Fruit fly (Drosophila melanogaster): Measurements from ENCODE around the gene inaF-A.

Gene inaF-A

dm6 chrX:11709799-11710720 lies 23.6 kb downstream of the inaF-A start, which contains the start of gene FucT6 (continued):
- TF ChIP-seq CG10959 (GFP tag; IDR thresholded peaks at IDR 0.05) = no peak
- no peak for TF ChIP-seq al (GFP tag; IDR thresholded peaks at IDR 0.05)
- TF ChIP-seq Ets65A (GFP tag) = no peak
- no peak for TF ChIP-seq CG12104 (GFP tag; optimal IDR thresholded peaks at IDR 0.05)
- peak; percentile 90 for TF ChIP-seq CG6791 (GFP tag; IDR thresholded peaks at IDR 0.05; ENCODE audit: partially characterized antibody)
- TF ChIP-seq yki (optimal IDR thresholded peaks at IDR 0.05) = no peak
- TF ChIP-seq Poxn (GFP tag; IDR thresholded peaks at IDR 0.05) = no peak
- TF ChIP-seq psq (GFP tag; optimal IDR thresholded peaks at IDR 0.05) = no peak
- no peak for TF ChIP-seq CG12299 (tag; optimal IDR thresholded peaks at IDR 0.05)
- peak; percentile 20 for TF ChIP-seq CG30020 (tag; optimal IDR thresholded peaks at IDR 0.05)
- TF ChIP-seq Hr39 (optimal IDR thresholded peaks at IDR 0.05) = no peak
- TF ChIP-seq kni (GFP tag; optimal IDR thresholded peaks at IDR 0.05) = no peak
- no peak for TF ChIP-seq CG2120 (GFP tag; optimal IDR thresholded peaks at IDR 0.05)
- no peak for TF ChIP-seq luna (GFP tag; optimal IDR thresholded peaks at IDR 0.05)
- no peak for TF ChIP-seq CG10321 (GFP tag; IDR thresholded peaks at IDR 0.05)
- no peak for TF ChIP-seq dmrt99B (tag; optimal IDR thresholded peaks at IDR 0.05)
- TF ChIP-seq shn (GFP tag; optimal IDR thresholded peaks at IDR 0.05) = no peak
- peak; percentile 81 for TF ChIP-seq CG42726 (GFP tag; IDR thresholded peaks at IDR 0.05; ENCODE audit: partially characterized antibody)
- TF ChIP-seq CG6254 (GFP tag; optimal IDR thresholded peaks at IDR 0.05) = no peak
- no peak for TF ChIP-seq dmrt11E (tag; optimal IDR thresholded peaks at IDR 0.05)
- 0 out of 2 replicates have a peak, but pooled peaks have one; percentile 32 for TF ChIP-seq CG17328 (GFP tag; IDR thresholded peaks at IDR 0.05)
- no peak for TF ChIP-seq CG18619 (GFP tag; optimal IDR thresholded peaks at IDR 0.05)
- TF ChIP-seq CG7987 (GFP tag; optimal IDR thresholded peaks at IDR 0.05) = no peak
- no peak for TF ChIP-seq CG43689 (GFP tag; IDR thresholded peaks at IDR 0.05)
- TF ChIP-seq CG7372 (GFP tag; IDR thresholded peaks at IDR 0.05) = no peak
- TF ChIP-seq cas (GFP tag; IDR thresholded peaks at IDR 0.05) = no peak
- TF ChIP-seq Opbp (GFP tag; IDR thresholded peaks at IDR 0.05; ENCODE audit: partially characterized antibody) = peak; percentile 92
- no peak for TF ChIP-seq Spps (tag; optimal IDR thresholded peaks at IDR 0.05)
- TF ChIP-seq Rx (GFP tag; IDR thresholded peaks at IDR 0.05) = no peak
- TF ChIP-seq Oli (tag; optimal IDR thresholded peaks at IDR 0.05) = no peak
- no peak for TF ChIP-seq danr (GFP tag; IDR thresholded peaks at IDR 0.05)
- TF ChIP-seq CG6272 (GFP tag; IDR thresholded peaks at IDR 0.05) = no peak
- no peak for TF ChIP-seq CG15696 (tag; optimal IDR thresholded peaks at IDR 0.05)
- TF ChIP-seq NK7.1 (GFP tag; optimal IDR thresholded peaks at IDR 0.05) = no peak
- TF ChIP-seq Six4 (GFP tag; optimal IDR thresholded peaks at IDR 0.05) = no peak
- peak; percentile 90 for TF ChIP-seq bbx (GFP tag; IDR thresholded peaks at IDR 0.05; ENCODE audit: partially characterized antibody)
- peak; percentile 0 for TF ChIP-seq Mad (GFP tag; optimal IDR thresholded peaks at IDR 0.05)
- no peak for TF ChIP-seq Hey (tag; optimal IDR thresholded peaks at IDR 0.05)
- TF ChIP-seq hb (GFP tag; IDR thresholded peaks at IDR 0.05; ENCODE audit: partially characterized antibody) = peak; percentile 83
- peak; percentile 16 for TF ChIP-seq oc (tag; optimal IDR thresholded peaks at IDR 0.05)
- TF ChIP-seq lov (optimal IDR thresholded peaks at IDR 0.05) = no peak
- TF ChIP-seq lov (GFP tag; IDR thresholded peaks at IDR 0.05) = no peak
- TF ChIP-seq grau (tag; optimal IDR thresholded peaks at IDR 0.05) = no peak
- 0 out of 3 replicates have a peak, but pooled peaks have one; percentile 7 for TF ChIP-seq ci (GFP tag; IDR thresholded peaks at IDR 0.05)
- TF ChIP-seq CG8281 (tag; optimal IDR thresholded peaks at IDR 0.05) = no peak
- TF ChIP-seq so (GFP tag; IDR thresholded peaks at IDR 0.05) = 0 out of 3 replicates have a peak, but pooled peaks have one; percentile 13
- TF ChIP-seq toy (GFP tag; IDR thresholded peaks at IDR 0.05) = no peak
- no peak for TF ChIP-seq CG17359 (tag; optimal IDR thresholded peaks at IDR 0.05)
- no peak for TF ChIP-seq CG18476 (GFP tag; optimal IDR thresholded peaks at IDR 0.05)
- TF ChIP-seq CG4707 (GFP tag; optimal IDR thresholded peaks at IDR 0.05) = no peak

Measured in whole organism, embryonic.